Fruit fly (Drosophila melanogaster) whole organism, wandering third instar larva: ENCODE data around the gene CG6415.

Source experiments
- Dfd ChIP-seq: fragments of >200 bp; optimal IDR thresholded peaks from 2 replicates; lab custom pipeline; 2017; ENCODE audit warnings: missing biosample characterization, missing genetic modification characterization
- OdsH ChIP-seq: fragments of 200-800 bp; sonication (Bioruptor generic); optimal IDR thresholded peaks from 2 replicates; lab custom pipeline; 2016; ENCODE audit warnings: missing biosample characterization, mild to moderate bottlenecking, missing genetic modification characterization
- Sp1 ChIP-seq: fragments of 200-800 bp; sonication (Bioruptor generic); optimal IDR thresholded peaks from 3 replicates; lab custom pipeline; 2019; ENCODE audit warnings: missing biosample characterization, mild to moderate bottlenecking, missing genetic modification characterization, moderate library complexity
- dmrt93B ChIP-seq: fragments of 200-800 bp; sonication (Bioruptor generic); optimal IDR thresholded peaks from 2 replicates; lab custom pipeline; 2018; ENCODE audit warnings: missing biosample characterization, mild to moderate bottlenecking, missing genetic modification characterization
- dsf ChIP-seq: sonication (Bioruptor generic); optimal IDR thresholded peaks from 2 replicates; lab custom pipeline; 2016; ENCODE audit warnings: missing biosample characterization, missing genetic modification characterization, borderline replicate concordance
- ey ChIP-seq: fragments of 200-800 bp; sonication (Bioruptor generic); optimal IDR thresholded peaks from 2 replicates; lab custom pipeline; 2016; ENCODE audit warnings: missing biosample characterization, missing genetic modification characterization
- foxo ChIP-seq, 2 experiments: fragments of 200-800 bp; sonication (Bioruptor generic); optimal IDR thresholded peaks; 2 replicates in 1 of 2; 3 replicates in 1 of 2; lab custom pipeline; 2016 to 2017; ENCODE audit warnings: missing biosample characterization in 2 of 2, missing genetic modification characterization in 2 of 2
- fru ChIP-seq: fragments of 200-800 bp; sonication (Bioruptor generic); optimal IDR thresholded peaks from 3 replicates; lab custom pipeline; 2016; ENCODE audit warnings: missing biosample characterization, mild to moderate bottlenecking, missing genetic modification characterization
- pan ChIP-seq: fragments of >200 bp; optimal IDR thresholded peaks from 2 replicates; lab custom pipeline; 2017
- psq ChIP-seq: fragments of 200-800 bp; sonication (Bioruptor generic); optimal IDR thresholded peaks from 3 replicates; lab custom pipeline; 2017; ENCODE audit warnings: missing biosample characterization, mild to moderate bottlenecking, missing genetic modification characterization, moderate library complexity
- rgr ChIP-seq: fragments of 200-800 bp; sonication (Bioruptor generic); optimal IDR thresholded peaks from 3 replicates; lab custom pipeline; 2016; ENCODE audit warnings: missing biosample characterization, mild to moderate bottlenecking, missing genetic modification characterization
- woc ChIP-seq: sonication (Bioruptor generic); optimal IDR thresholded peaks from 2 replicates; lab custom pipeline; 2016; ENCODE audit warnings: missing biosample characterization, mild to moderate bottlenecking, missing genetic modification characterization

DNA sequence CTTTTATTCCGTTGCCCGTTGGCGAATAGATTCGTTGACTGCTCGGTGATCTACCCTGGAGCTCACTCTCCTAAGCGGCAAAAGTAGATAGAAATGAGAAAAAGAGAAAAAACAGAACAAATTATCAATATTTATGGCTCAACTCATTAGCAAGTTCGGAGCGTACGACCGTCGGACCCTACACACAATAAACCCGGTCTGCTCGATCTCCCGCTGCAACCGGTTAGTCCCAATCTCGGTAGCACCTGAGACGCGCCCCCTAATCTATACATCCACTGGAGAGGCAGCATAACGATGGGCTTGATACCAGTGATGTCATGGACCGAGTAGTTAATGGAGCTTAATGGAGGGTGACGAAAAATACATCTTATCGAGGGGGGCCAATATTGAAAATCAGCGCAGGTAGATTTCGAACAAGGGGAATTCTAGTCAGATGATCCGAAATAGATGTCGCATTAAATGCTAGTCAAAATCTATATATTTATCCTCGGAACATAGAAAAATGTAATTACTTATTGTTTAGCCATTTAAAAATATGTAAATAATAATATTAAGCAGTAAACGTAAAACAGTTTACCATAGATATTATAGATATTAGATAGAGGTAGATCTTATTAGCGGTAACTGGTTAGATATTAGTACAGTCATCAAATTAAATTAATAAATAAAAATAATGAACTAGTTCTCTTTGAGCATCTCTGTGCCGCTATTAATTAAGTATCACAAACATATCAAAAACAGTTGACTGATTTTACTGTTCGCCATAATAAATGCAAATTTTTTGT lies 16.2 kb upstream of the CG6415 start, which contains the start of gene CG7296:
- no peak for TF ChIP-seq ey (GFP tag; lab: Kevin White, UChicago)
- no peak for TF ChIP-seq dsf (GFP tag; lab: Kevin White, UChicago)
- TF ChIP-seq rgr (GFP tag; lab: Kevin White, UChicago) = no peak
- TF ChIP-seq psq (GFP tag; lab: Kevin White, UChicago) = no peak
- no peak for TF ChIP-seq woc (GFP tag; lab: Kevin White, UChicago)
- TF ChIP-seq dmrt93B (GFP tag; lab: Kevin White, UChicago) = no peak
- TF ChIP-seq foxo (GFP tag; optimal IDR thresholded peaks at IDR 0.05; lab: Kevin White, UChicago) = no peak
- no peak for TF ChIP-seq Sp1 (GFP tag; lab: Kevin White, UChicago)
- no peak for TF ChIP-seq OdsH (GFP tag; lab: Kevin White, UChicago)
- TF ChIP-seq fru (GFP tag; lab: Kevin White, UChicago) = no peak
- no peak for TF ChIP-seq Dfd (GFP tag; lab: Kevin White, UChicago)
- no peak for TF ChIP-seq pan (lab: Kevin White, UChicago)
